Fruit fly (Drosophila melanogaster): ENCODE data around the gene sens-2.

sens-2 gene

DNA sequence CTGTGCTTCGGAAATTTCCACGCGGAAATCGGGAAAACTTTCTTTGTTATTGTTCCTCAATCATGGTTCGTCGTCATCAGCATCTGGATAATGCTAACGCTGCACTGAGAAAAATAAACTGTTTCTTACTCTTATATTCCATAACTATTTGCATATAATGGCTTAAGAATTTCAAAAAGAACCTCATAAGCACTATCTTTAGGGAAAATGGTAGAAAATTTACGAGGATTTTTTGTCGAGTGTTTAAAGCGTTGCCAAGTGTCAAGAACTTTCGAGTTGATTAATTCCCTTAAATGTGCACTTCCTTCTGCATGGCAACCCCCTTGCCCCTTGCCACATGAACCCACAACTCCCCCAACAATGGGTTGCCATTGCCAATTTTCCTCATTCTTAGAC is 33.8 kb upstream of the sens-2 start (continued):
- peak; percentile 77 for TF ChIP-seq HLH3B (GFP tag; IDR thresholded peaks at IDR 0.05)
- TF ChIP-seq inv (GFP tag; IDR thresholded peaks at IDR 0.05; ENCODE audit: partially characterized antibody): no peak
- TF ChIP-seq br (optimal IDR thresholded peaks at IDR 0.05): no peak
- peak; percentile 14 for TF ChIP-seq CG8924 (tag; optimal IDR thresholded peaks at IDR 0.05)
- TF ChIP-seq Sry-δ (GFP tag; optimal IDR thresholded peaks at IDR 0.05): peak; percentile 6
- TF ChIP-seq ttk (GFP tag; IDR thresholded peaks at IDR 0.05): no peak
- no peak for TF ChIP-seq CG8478 (optimal IDR thresholded peaks at IDR 0.05)
- peak; percentile 39; the same call in 2 of the 3 replicates for TF ChIP-seq dysf (GFP tag; IDR thresholded peaks at IDR 0.05)
- TF ChIP-seq CG4707 (GFP tag; optimal IDR thresholded peaks at IDR 0.05): no peak
- no peak for TF ChIP-seq Optix (GFP tag; IDR thresholded peaks at IDR 0.05)
- peak; percentile 12 for TF ChIP-seq CG9817 (tag; optimal IDR thresholded peaks at IDR 0.05)
- TF ChIP-seq lbe (GFP tag; optimal IDR thresholded peaks at IDR 0.05): no peak
- TF ChIP-seq CG8765 (GFP tag; IDR thresholded peaks at IDR 0.05): no peak
- peak; percentile 6 for TF ChIP-seq CG12155 (GFP tag; optimal IDR thresholded peaks at IDR 0.05)
- peak; percentile 47 for TF ChIP-seq CG15601 (tag; optimal IDR thresholded peaks at IDR 0.05)
- no peak for TF ChIP-seq aop (GFP tag; IDR thresholded peaks at IDR 0.05)
- no peak for TF ChIP-seq Dip2 (GFP tag; IDR thresholded peaks at IDR 0.05)
- peak; percentile 42; the same call in 2 of the 3 replicates for TF ChIP-seq croc (GFP tag; conservative IDR thresholded peaks at IDR 0.05)
- TF ChIP-seq Nf-YC (tag; optimal IDR thresholded peaks at IDR 0.05): no peak
- TF ChIP-seq YL-1 (GFP tag; optimal IDR thresholded peaks at IDR 0.05): no peak
- no peak for TF ChIP-seq crol (GFP tag; IDR thresholded peaks at IDR 0.05)
- TF ChIP-seq CG7271 (tag; optimal IDR thresholded peaks at IDR 0.05): peak; percentile 35
- no peak for TF ChIP-seq Dbx (GFP tag; IDR thresholded peaks at IDR 0.05)
- TF ChIP-seq repo (GFP tag; optimal IDR thresholded peaks at IDR 0.05): peak; percentile 29
- TF ChIP-seq ranshi (GFP tag; IDR thresholded peaks at IDR 0.05): peak; percentile 49; the same call in 1 of the 2 replicates
- peak; percentile 38 for TF ChIP-seq CG1647 (GFP tag; optimal IDR thresholded peaks at IDR 0.05)
- peak; percentile 20; the same call in 1 of the 3 replicates for TF ChIP-seq otp (GFP tag; IDR thresholded peaks at IDR 0.05)
- TF ChIP-seq CG5180 (GFP tag; optimal IDR thresholded peaks at IDR 0.05): no peak
- no peak for TF ChIP-seq bbx (GFP tag; IDR thresholded peaks at IDR 0.05; ENCODE audit: partially characterized antibody)
- TF ChIP-seq sr (GFP tag; IDR thresholded peaks at IDR 0.05): no peak
- no peak for TF ChIP-seq CG15696 (tag; optimal IDR thresholded peaks at IDR 0.05)
- no peak for TF ChIP-seq Scr (GFP tag; IDR thresholded peaks at IDR 0.05; ENCODE audit: partially characterized antibody)
- peak; percentile 11 for TF ChIP-seq gcm (GFP tag; optimal IDR thresholded peaks at IDR 0.05)
- TF ChIP-seq chn (GFP tag; optimal IDR thresholded peaks at IDR 0.05): no peak
- no peak for TF ChIP-seq nom (GFP tag; optimal IDR thresholded peaks at IDR 0.05)
- TF ChIP-seq Ets97D (GFP tag; optimal IDR thresholded peaks at IDR 0.05): no peak
- TF ChIP-seq Fer3 (tag; optimal IDR thresholded peaks at IDR 0.05): peak; percentile 60
- TF ChIP-seq unpg (GFP tag; optimal IDR thresholded peaks at IDR 0.05): peak; percentile 77
- TF ChIP-seq CG31224 (GFP tag; IDR thresholded peaks at IDR 0.05): no peak
- TF ChIP-seq CG3726 (GFP tag; IDR thresholded peaks at IDR 0.05): no peak
- peak; percentile 35 for TF ChIP-seq CG3281 (GFP tag; optimal IDR thresholded peaks at IDR 0.05)
- TF ChIP-seq hb (GFP tag; IDR thresholded peaks at IDR 0.05; ENCODE audit: partially characterized antibody): no peak
- no peak for TF ChIP-seq exex (tag; optimal IDR thresholded peaks at IDR 0.05)
- no peak for TF ChIP-seq disco-r (GFP tag; optimal IDR thresholded peaks at IDR 0.05)
- TF ChIP-seq ro (GFP tag; IDR thresholded peaks at IDR 0.05): no peak
- TF ChIP-seq emc (GFP tag; optimal IDR thresholded peaks at IDR 0.05): no peak
- no peak for TF ChIP-seq Opbp (GFP tag; IDR thresholded peaks at IDR 0.05; ENCODE audit: partially characterized antibody)
- no peak for TF ChIP-seq scrt (GFP tag; optimal IDR thresholded peaks at IDR 0.05)
- no peak for TF ChIP-seq CG17612 (GFP tag; IDR thresholded peaks at IDR 0.05)
- peak; percentile 9 for TF ChIP-seq org-1 (GFP tag; optimal IDR thresholded peaks at IDR 0.05)
- no peak for TF ChIP-seq pfk (GFP tag; optimal IDR thresholded peaks at IDR 0.05)
- TF ChIP-seq CG9876 (GFP tag; optimal IDR thresholded peaks at IDR 0.05): peak; percentile 4

Measured in whole organism, embryonic.